Worm (Caenorhabditis elegans): ENCODE measurements around the gene asp-9.
A peak's percentile ranks its signal among the peaks of the same experiment; 100 is the strongest.

The asp-9 gene

DNA sequence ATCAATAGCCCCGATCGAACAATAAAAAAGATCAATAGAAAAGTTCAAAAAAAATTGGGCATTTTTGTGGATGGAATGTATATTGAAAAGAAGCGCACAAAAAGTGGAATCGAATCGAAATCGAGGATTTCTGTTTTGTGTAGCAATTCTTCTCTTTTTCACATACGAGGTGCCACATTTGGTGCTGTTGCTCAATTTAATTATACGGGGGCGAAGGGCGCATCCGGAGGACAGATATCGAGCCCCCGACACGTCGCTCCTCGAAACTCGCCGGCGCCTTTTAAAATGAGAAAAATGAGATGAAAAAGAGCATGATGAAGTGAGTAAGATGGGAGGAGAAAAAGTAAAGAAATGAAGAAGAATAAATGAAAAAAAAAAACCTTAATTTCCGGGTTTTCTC is 8.3 kb upstream of the asp-9 start:
- no peak for TF ChIP-seq lin-32 (GFP tag; optimal IDR thresholded peaks at IDR 0.05)
- TF ChIP-seq ces-1 (GFP tag; optimal IDR thresholded peaks at IDR 0.05): peak; percentile 75

DNA sequence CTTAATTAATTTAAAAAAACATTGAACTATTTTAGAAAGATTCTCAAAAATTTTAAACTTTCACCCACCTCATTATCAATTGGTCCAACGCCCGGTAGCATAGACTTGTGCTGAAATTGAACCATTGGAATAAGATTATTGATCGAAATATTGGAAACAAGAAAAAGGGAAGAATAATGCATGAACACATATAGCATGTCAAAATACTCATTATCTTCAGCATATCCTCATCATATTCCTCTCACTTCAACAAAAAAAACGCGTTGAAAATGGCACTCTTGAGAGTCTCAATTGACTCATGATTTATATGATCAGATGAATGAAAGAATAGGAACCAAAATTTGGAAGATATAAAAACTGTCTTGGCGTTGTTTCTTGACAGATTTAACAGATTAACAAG is 1.9 kb upstream of the asp-9 start, which contains the start of gene unc-77:
Gene unc-77 (minus strand): TSS at position 101 of the 400 bp plus-strand sequence.
- TF ChIP-seq ham-2 (GFP tag; optimal IDR thresholded peaks at IDR 0.05) (no peak), nhr-76 (tag; optimal IDR thresholded peaks at IDR 0.05) (no peak), lin-13 (tag; optimal IDR thresholded peaks at IDR 0.05) (no peak), mep-1 (tag; optimal IDR thresholded peaks at IDR 0.05) (no peak), nhr-28 (tag; optimal IDR thresholded peaks at IDR 0.05) (no peak)

DNA sequence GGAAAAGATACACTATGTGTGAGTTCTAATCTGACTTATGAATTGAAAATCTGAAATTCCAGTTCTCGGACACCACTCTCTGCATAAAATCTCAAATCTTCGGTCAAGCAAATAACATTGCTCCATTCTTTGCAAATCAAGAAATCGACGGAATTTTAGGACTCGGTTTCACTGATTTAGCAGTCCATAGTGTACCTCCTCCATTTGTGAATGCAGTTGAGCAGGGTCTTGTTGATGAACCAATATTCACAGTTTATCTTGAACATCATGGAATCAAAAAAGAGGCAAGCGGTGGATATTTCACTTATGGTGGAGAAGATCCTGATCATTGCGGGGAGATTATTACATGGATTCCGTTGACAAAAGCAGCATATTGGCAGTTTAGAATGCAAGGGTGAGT is 1.5 kb downstream of the asp-9 start:
- no peak for TF ChIP-seq sem-2 (GFP tag; optimal IDR thresholded peaks at IDR 0.05)
- no peak for TF ChIP-seq mls-2 (tag; optimal IDR thresholded peaks at IDR 0.05)
- no peak for TF ChIP-seq cnd-1 (tag; optimal IDR thresholded peaks at IDR 0.05)
- no peak for TF ChIP-seq hlh-1 (tag; optimal IDR thresholded peaks at IDR 0.05)
- TF ChIP-seq pha-4 (tag; optimal IDR thresholded peaks at IDR 0.05): no peak
- TF ChIP-seq zip-8 (tag; optimal IDR thresholded peaks at IDR 0.05): no peak
- no peak for TF ChIP-seq lin-13 (tag; optimal IDR thresholded peaks at IDR 0.05)
- no peak for TF ChIP-seq blmp-1 (tag; optimal IDR thresholded peaks at IDR 0.05)
- TF ChIP-seq flh-1 (GFP tag; optimal IDR thresholded peaks at IDR 0.05): no peak
- TF ChIP-seq ces-1 (GFP tag; optimal IDR thresholded peaks at IDR 0.05): no peak
- no peak for TF ChIP-seq sptf-1 (tag; optimal IDR thresholded peaks at IDR 0.05)
- no peak for TF ChIP-seq unc-39 (tag; optimal IDR thresholded peaks at IDR 0.05)
- TF ChIP-seq snpc-4 (tag; optimal IDR thresholded peaks at IDR 0.05): no peak
- no peak for TF ChIP-seq elt-3 (tag; optimal IDR thresholded peaks at IDR 0.05)
- TF ChIP-seq ceh-39 (tag; optimal IDR thresholded peaks at IDR 0.05): no peak
- TF ChIP-seq ham-2 (GFP tag; optimal IDR thresholded peaks at IDR 0.05): no peak
- no peak for TF ChIP-seq unc-120 (tag; optimal IDR thresholded peaks at IDR 0.05; ENCODE audit: poor library complexity, severe bottlenecking)
- TF ChIP-seq ztf-11 (tag; optimal IDR thresholded peaks at IDR 0.05): no peak
- TF ChIP-seq tbx-8 (GFP tag; optimal IDR thresholded peaks at IDR 0.05): no peak

DNA sequence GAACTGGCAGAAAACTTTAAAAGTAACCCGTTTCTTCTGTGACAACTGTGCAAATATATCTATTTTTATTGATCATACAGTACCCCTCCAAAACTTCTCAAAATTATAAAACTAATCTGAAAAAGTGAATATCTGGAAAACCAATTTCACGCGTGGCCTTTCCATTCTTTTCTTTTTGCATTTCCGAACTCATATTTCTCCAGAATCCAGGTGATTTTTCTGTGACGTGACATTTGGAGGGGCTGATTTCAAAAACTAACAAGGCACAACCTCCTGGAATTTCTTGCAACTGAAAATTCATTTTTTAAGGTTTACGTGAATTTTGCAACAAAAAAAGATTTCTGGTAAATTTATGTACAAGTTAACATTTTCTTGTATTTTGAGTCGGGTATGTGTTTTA is 14.6 kb downstream of the asp-9 start:
- TF ChIP-seq ceh-83 (GFP tag; optimal IDR thresholded peaks at IDR 0.05): no peak
- no peak for TF ChIP-seq M03D4.4 (tag; optimal IDR thresholded peaks at IDR 0.05)
- TF ChIP-seq nhr-28 (tag; optimal IDR thresholded peaks at IDR 0.05): no peak

DNA sequence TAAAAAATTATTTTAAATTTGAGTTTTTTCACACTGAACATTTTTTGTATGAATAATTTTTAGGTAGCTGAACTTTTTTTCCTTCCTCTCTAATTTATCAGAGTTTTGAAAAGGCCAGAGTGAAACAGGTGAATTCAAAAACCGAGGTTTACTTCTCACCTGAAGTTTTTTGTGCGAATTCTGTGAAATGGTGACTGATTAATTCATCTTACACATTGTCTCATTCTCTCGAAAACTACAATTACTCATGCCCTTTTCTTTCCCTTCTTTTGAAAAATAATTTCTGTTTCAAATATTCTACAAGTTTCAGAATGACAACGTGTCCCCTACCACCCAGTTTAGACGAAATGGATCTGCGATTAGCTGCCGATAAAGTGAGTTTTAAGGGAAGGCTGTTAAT is 16.1 kb downstream of the asp-9 start, which contains the start of gene tkr-2:
Gene tkr-2 (plus strand): TSS at position 301 of the 400 bp plus-strand sequence.
- TF ChIP-seq zip-8 (tag; optimal IDR thresholded peaks at IDR 0.05): no peak
- TF ChIP-seq lsy-2 (tag; optimal IDR thresholded peaks at IDR 0.05): no peak
- TF ChIP-seq nhr-76 (tag; optimal IDR thresholded peaks at IDR 0.05): no peak
- TF ChIP-seq nhr-28 (tag; optimal IDR thresholded peaks at IDR 0.05): no peak
- no peak for TF ChIP-seq ham-2 (GFP tag; optimal IDR thresholded peaks at IDR 0.05)
- TF ChIP-seq elt-3 (tag; optimal IDR thresholded peaks at IDR 0.05): no peak
- TF ChIP-seq unc-39 (tag; optimal IDR thresholded peaks at IDR 0.05): no peak
- TF ChIP-seq mep-1 (tag; optimal IDR thresholded peaks at IDR 0.05): no peak
- no peak for TF ChIP-seq pha-4 (tag; optimal IDR thresholded peaks at IDR 0.05)
- TF ChIP-seq nhr-237 (tag; optimal IDR thresholded peaks at IDR 0.05): no peak
- TF ChIP-seq ceh-39 (tag; optimal IDR thresholded peaks at IDR 0.05): no peak
- TF ChIP-seq flh-1 (GFP tag; optimal IDR thresholded peaks at IDR 0.05): no peak
- TF ChIP-seq elt-1 (tag; optimal IDR thresholded peaks at IDR 0.05; ENCODE audit: borderline replicate concordance, insufficient read depth): no peak
- TF ChIP-seq unc-62 (GFP tag; optimal IDR thresholded peaks at IDR 0.05): no peak
- TF ChIP-seq blmp-1 (tag; optimal IDR thresholded peaks at IDR 0.05): no peak
- no peak for TF ChIP-seq ces-1 (GFP tag; optimal IDR thresholded peaks at IDR 0.05)
- no peak for TF ChIP-seq lin-32 (GFP tag; optimal IDR thresholded peaks at IDR 0.05)
- TF ChIP-seq mab-5 (tag; optimal IDR thresholded peaks at IDR 0.05): no peak
- no peak for TF ChIP-seq nhr-2 (tag; optimal IDR thresholded peaks at IDR 0.05)
- no peak for TF ChIP-seq bed-3 (GFP tag; optimal IDR thresholded peaks at IDR 0.05)

Measured in whole organism, mixed stage, embryonic.